Fruit fly (Drosophila melanogaster): ENCODE measurements around the gene Xrp1.
A peak's percentile ranks its signal among the peaks of the same experiment; 100 is the strongest.

The Xrp1 gene

DNA sequence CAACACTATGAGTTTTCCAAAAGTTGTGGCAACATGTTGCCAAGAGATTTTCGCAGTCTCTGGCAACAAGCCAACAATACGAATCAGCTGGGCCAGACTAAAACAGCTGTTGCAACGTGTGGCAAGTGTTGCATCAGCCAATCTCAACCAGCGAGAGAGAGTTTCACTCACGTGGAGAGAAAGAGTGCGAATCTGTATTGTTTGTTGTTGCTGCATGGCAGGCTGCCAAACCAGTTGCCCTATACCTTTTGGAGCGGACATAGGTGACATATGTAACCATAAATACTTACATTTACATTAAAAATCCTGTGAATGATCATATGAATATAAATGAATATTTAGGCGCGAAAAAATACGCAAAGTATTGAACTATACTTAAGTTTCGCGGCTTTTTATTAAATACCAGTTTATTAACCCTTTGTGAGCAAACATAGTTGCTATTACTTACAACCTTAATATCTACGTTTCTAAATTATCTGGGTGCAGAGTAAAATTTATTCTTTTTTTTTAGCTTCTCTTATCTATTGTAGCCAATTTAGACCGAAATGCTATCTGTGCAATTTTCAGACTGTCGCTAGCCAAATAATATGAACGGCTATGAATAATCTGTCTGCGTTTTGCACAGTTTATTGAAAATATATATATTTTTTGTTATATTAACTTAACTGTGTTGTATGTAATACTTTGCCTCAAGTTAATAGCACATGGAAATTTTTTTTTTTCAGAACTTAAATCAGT lies 743 bp upstream of the Xrp1 start (continued):
- TF ChIP-seq tup (GFP tag; optimal IDR thresholded peaks at IDR 0.05) (no peak), rib (GFP tag; IDR thresholded peaks at IDR 0.05) (no peak), Oaz (GFP tag; IDR thresholded peaks at IDR 0.05) (no peak), CG10959 (GFP tag; IDR thresholded peaks at IDR 0.05) (no peak), CG18599 (GFP tag; optimal IDR thresholded peaks at IDR 0.05) (no peak), BEAF-32 (GFP tag; optimal IDR thresholded peaks at IDR 0.05) (no peak), CG12155 (GFP tag; optimal IDR thresholded peaks at IDR 0.05) (no peak), gt (GFP tag; IDR thresholded peaks at IDR 0.05) (no peak), oc (tag; optimal IDR thresholded peaks at IDR 0.05) (no peak), CG10267 (tag; optimal IDR thresholded peaks at IDR 0.05) (no peak), Doc3 (GFP tag; IDR thresholded peaks at IDR 0.05; ENCODE audit: partially characterized antibody) (no peak), Hand (GFP tag; optimal IDR thresholded peaks at IDR 0.05) (no peak), CG13894 (tag; optimal IDR thresholded peaks at IDR 0.05) (no peak), Ravus (GFP tag; IDR thresholded peaks at IDR 0.05) (no peak; the same call in 1 of the 2 replicates), Sry-δ (GFP tag; optimal IDR thresholded peaks at IDR 0.05) (no peak), CG1792 (GFP tag; optimal IDR thresholded peaks at IDR 0.05) (no peak), CG5953 (GFP tag; IDR thresholded peaks at IDR 0.05) (no peak), CG4360 (GFP tag; IDR thresholded peaks at IDR 0.05) (peak; percentile 68), Neu2 (GFP tag; optimal IDR thresholded peaks at IDR 0.05; ENCODE audit: borderline replicate concordance) (no peak), Ets97D (GFP tag; optimal IDR thresholded peaks at IDR 0.05) (no peak), odd (GFP tag; optimal IDR thresholded peaks at IDR 0.05) (no peak), Dref (GFP tag; IDR thresholded peaks at IDR 0.05) (no peak), Ptx1 (GFP tag; IDR thresholded peaks at IDR 0.05) (no peak), MTF-1 (GFP tag; optimal IDR thresholded peaks at IDR 0.05; ENCODE audit: borderline replicate concordance) (no peak), CG10654 (GFP tag; optimal IDR thresholded peaks at IDR 0.05) (no peak), Taf1 (GFP tag; IDR thresholded peaks at IDR 0.05) (no peak), salm (tag; optimal IDR thresholded peaks at IDR 0.05) (no peak), sc (optimal IDR thresholded peaks at IDR 0.05) (no peak), sc (GFP tag; optimal IDR thresholded peaks at IDR 0.05) (no peak), CG7556 (GFP tag; optimal IDR thresholded peaks at IDR 0.05) (peak; percentile 42), run (tag; optimal IDR thresholded peaks at IDR 0.05) (no peak), phol (tag; optimal IDR thresholded peaks at IDR 0.05) (no peak), lilli (GFP tag; optimal IDR thresholded peaks at IDR 0.05) (no peak), CG2889 (GFP tag; IDR thresholded peaks at IDR 0.05) (no peak), fd3F (GFP tag; optimal IDR thresholded peaks at IDR 0.05) (no peak), slou (GFP tag; optimal IDR thresholded peaks at IDR 0.05) (no peak), CG8924 (tag; optimal IDR thresholded peaks at IDR 0.05) (no peak), CG13424 (tag; optimal IDR thresholded peaks at IDR 0.05) (peak; percentile 31), slbo (GFP tag; IDR thresholded peaks at IDR 0.05) (0 out of 2 replicates have a peak, but pooled peaks have one; percentile 21), Opbp (GFP tag; IDR thresholded peaks at IDR 0.05; ENCODE audit: partially characterized antibody) (no peak), pho (GFP tag; optimal IDR thresholded peaks at IDR 0.05) (no peak), CG14441 (GFP tag; IDR thresholded peaks at IDR 0.05) (peak; percentile 23; the same call in 1 of the 2 replicates), CG9797 (GFP tag; optimal IDR thresholded peaks at IDR 0.05) (no peak), CG11398 (GFP tag; optimal IDR thresholded peaks at IDR 0.05) (no peak), maf-S (GFP tag; optimal IDR thresholded peaks at IDR 0.05) (no peak), ems (GFP tag; optimal IDR thresholded peaks at IDR 0.05) (peak; percentile 42), CG10321 (GFP tag; IDR thresholded peaks at IDR 0.05) (no peak), slp2 (GFP tag; optimal IDR thresholded peaks at IDR 0.05) (no peak), otp (GFP tag; IDR thresholded peaks at IDR 0.05) (no peak), Hey (tag; optimal IDR thresholded peaks at IDR 0.05) (no peak), HLH3B (GFP tag; IDR thresholded peaks at IDR 0.05) (no peak)

Data from whole organism, embryonic.